Worm (Caenorhabditis elegans) whole organism, L4 larva: ENCODE measurements around the gene rab-21.
A peak's percentile ranks its signal among the peaks of the same experiment; 100 is the strongest.

ENCODE experiments used
- T26A8.4 ChIP-seq: fragments of 200-800 bp; sonication (Bioruptor generic); IDR thresholded peaks from 2 replicates; pipeline ENCODE4 v1.3.6; 2022; ENCODE audit warnings: missing genetic modification characterization, missing compliant biosample characterization
- Y5F2A.4 ChIP-seq: fragments of 200-800 bp; sonication (Bioruptor generic); optimal IDR thresholded peaks from 2 replicates; lab custom pipeline; 2018; ENCODE audit warnings: mild to moderate bottlenecking, missing genetic modification characterization, missing compliant biosample characterization
- Y75B8A.6 ChIP-seq: fragments of 200-800 bp; sonication (Bioruptor generic); IDR thresholded peaks from 2 replicates; pipeline ENCODE4 v1.3.6; 2022; ENCODE audit warnings: missing genetic modification reagents, missing genetic modification characterization, missing compliant biosample characterization
- aha-1 ChIP-seq: fragments of 150-350 bp; peaks from one replicate; lab custom pipeline; 2014; ENCODE audit warnings: missing biosample characterization, missing genetic modification characterization
- aly-2 ChIP-seq: sonication (generic microtip); optimal IDR thresholded peaks from 2 replicates; lab custom pipeline; 2018; ENCODE audit warnings: missing biosample characterization, missing genetic modification characterization
- ceh-20 ChIP-seq: fragments of 200-800 bp; sonication (Bioruptor generic); IDR thresholded peaks from 2 replicates; pipeline ENCODE4 v1.3.6; 2022; ENCODE audit warnings: missing genetic modification reagents, missing genetic modification characterization, missing compliant biosample characterization
- ceh-32 ChIP-seq: sonication (generic microtip); optimal IDR thresholded peaks from 2 replicates; lab custom pipeline; 2016; ENCODE audit warnings: mild to moderate bottlenecking, missing genetic modification characterization, missing compliant biosample characterization; ENCODE audit not compliant: poor library complexity
- ceh-62 ChIP-seq: sonication (generic microtip); optimal IDR thresholded peaks from 2 replicates; lab custom pipeline; 2017; ENCODE audit warnings: missing biosample characterization, missing genetic modification characterization
- ces-1 ChIP-seq: fragments of 150-350 bp; sonication (generic microtip); optimal IDR thresholded peaks from 4 replicates; lab custom pipeline; 2014; ENCODE audit warnings: missing biosample characterization, missing genetic modification reagents, missing genetic modification characterization
- cey-2 ChIP-seq: sonication (generic microtip); optimal IDR thresholded peaks from 3 replicates; lab custom pipeline; 2017; ENCODE audit warnings: missing genetic modification characterization, mild to moderate bottlenecking, missing compliant biosample characterization, antibody characterized with exemption, borderline replicate concordance; ENCODE audit not compliant: insufficient read depth
- daf-16 ChIP-seq, 3 experiments: sonication (generic microtip); optimal IDR thresholded peaks; 2 replicates each; lab custom pipeline; 2016 to 2017; ENCODE audit warnings: missing genetic modification characterization in 3 of 3, missing genetic modification reagents in 3 of 3, mild to moderate bottlenecking in 2 of 3, missing compliant biosample characterization in 2 of 3, missing biosample characterization in 1 of 3, moderate library complexity in 1 of 3
- dmd-9 ChIP-seq: fragments of 200-800 bp; sonication (Bioruptor generic); IDR thresholded peaks from 2 replicates; pipeline ENCODE4 v1.3.6; 2022; ENCODE audit warnings: missing genetic modification reagents, missing genetic modification characterization, missing compliant biosample characterization
- duxl-1 ChIP-seq: sonication (generic microtip); optimal IDR thresholded peaks from 2 replicates; lab custom pipeline; 2016; ENCODE audit warnings: mild to moderate bottlenecking, missing genetic modification characterization, moderate library complexity, missing compliant biosample characterization; ENCODE audit not compliant: poor library complexity
- gei-8 ChIP-seq: fragments of 200-800 bp; sonication (Bioruptor generic); optimal IDR thresholded peaks from 2 replicates; lab custom pipeline; 2018; ENCODE audit warnings: mild to moderate bottlenecking, missing genetic modification characterization, missing compliant biosample characterization
- hif-1 ChIP-seq, 2 experiments: sonication (generic microtip); optimal IDR thresholded peaks; 2 replicates each; lab custom pipeline; 2016 to 2017; ENCODE audit warnings: missing compliant biosample characterization in 2 of 2, missing genetic modification characterization in 2 of 2, missing genetic modification reagents in 2 of 2, missing genotype in 2 of 2, mild to moderate bottlenecking in 1 of 2
- hlh-11 ChIP-seq: fragments of 200-800 bp; sonication (Bioruptor generic); optimal IDR thresholded peaks from 2 replicates; lab custom pipeline; 2018; ENCODE audit warnings: mild to moderate bottlenecking, missing genetic modification characterization, missing compliant biosample characterization
- lin-13 ChIP-seq: fragments of 150-350 bp; optimal IDR thresholded peaks from 2 replicates; lab custom pipeline; 2014; ENCODE audit warnings: missing biosample characterization, missing genetic modification reagents, missing genetic modification characterization
- lin-29 ChIP-seq: fragments of 200-800 bp; sonication (Bioruptor generic); IDR thresholded peaks from 2 replicates; pipeline ENCODE4 v1.3.6; 2022; ENCODE audit warnings: missing genetic modification reagents, missing genetic modification characterization, missing compliant biosample characterization
- madf-5 ChIP-seq, 2 experiments: fragments of 200-800 bp; sonication (Bioruptor generic); IDR thresholded peaks; 2 replicates each; pipeline ENCODE4 v1.3.6; 2022; ENCODE audit warnings: missing compliant biosample characterization in 2 of 2, missing genetic modification characterization in 2 of 2
- mdl-1 ChIP-seq, 2 experiments: fragments of 150-350 bp in 1 of 2; sonication (generic microtip) in 1 of 2; optimal IDR thresholded peaks; 2 replicates each; lab custom pipeline; 2014 to 2017; ENCODE audit warnings: missing biosample characterization in 2 of 2, missing genetic modification characterization in 2 of 2
- mep-1 ChIP-seq: fragments of 150-350 bp; sonication (generic microtip); optimal IDR thresholded peaks from 3 replicates; lab custom pipeline; 2014; ENCODE audit warnings: missing biosample characterization, missing genetic modification characterization
- mes-2 ChIP-seq: sonication (generic microtip); optimal IDR thresholded peaks from 2 replicates; lab custom pipeline; 2016; ENCODE audit warnings: missing genotype, mild to moderate bottlenecking, missing genetic modification characterization, missing compliant biosample characterization; ENCODE audit not compliant: poor library complexity, severe bottlenecking
- mxl-3 ChIP-seq: fragments of 200-800 bp; sonication (Bioruptor generic); optimal IDR thresholded peaks from 2 replicates; lab custom pipeline; 2018; ENCODE audit warnings: mild to moderate bottlenecking, missing genetic modification characterization, missing compliant biosample characterization
- nhr-102 ChIP-seq: sonication (generic microtip); optimal IDR thresholded peaks from 2 replicates; lab custom pipeline; 2016; ENCODE audit warnings: mild to moderate bottlenecking, missing genetic modification characterization, moderate library complexity, missing compliant biosample characterization
- nhr-28 ChIP-seq: fragments of 150-350 bp; optimal IDR thresholded peaks from 2 replicates; lab custom pipeline; 2014; ENCODE audit warnings: missing biosample characterization, missing genetic modification characterization
- nhr-48 ChIP-seq: sonication (generic microtip); optimal IDR thresholded peaks from 2 replicates; lab custom pipeline; 2016; ENCODE audit warnings: mild to moderate bottlenecking, missing genetic modification characterization, missing compliant biosample characterization
- nhr-76 ChIP-seq: fragments of 150-350 bp; optimal IDR thresholded peaks from 2 replicates; lab custom pipeline; 2014; ENCODE audit warnings: missing biosample characterization, missing genetic modification characterization
- rbr-2 ChIP-seq: sonication (generic microtip); optimal IDR thresholded peaks from 2 replicates; lab custom pipeline; 2016; ENCODE audit warnings: missing genotype, missing genetic modification characterization, missing compliant biosample characterization
- sdz-12 ChIP-seq: fragments of 200-800 bp; sonication (Bioruptor generic); optimal IDR thresholded peaks from 2 replicates; lab custom pipeline; 2018; ENCODE audit warnings: mild to moderate bottlenecking, missing genetic modification characterization, missing compliant biosample characterization
- set-16 ChIP-seq: fragments of 200-800 bp; sonication (Bioruptor generic); IDR thresholded peaks from 2 replicates; pipeline ENCODE4 v1.3.6; 2022; ENCODE audit warnings: missing genetic modification reagents, missing genetic modification characterization, missing compliant biosample characterization
- snpc-1.2 ChIP-seq: fragments of 200-800 bp; sonication (Bioruptor generic); IDR thresholded peaks from 2 replicates; pipeline ENCODE4 v1.3.6; 2022; ENCODE audit warnings: missing genetic modification reagents, missing genetic modification characterization, missing compliant biosample characterization
- tag-97 ChIP-seq: fragments of 200-800 bp; sonication (Bioruptor generic); IDR thresholded peaks from 2 replicates; pipeline ENCODE4 v1.3.6; 2022; ENCODE audit warnings: missing genetic modification characterization, missing compliant biosample characterization
- unc-130 ChIP-seq: sonication (generic microtip); optimal IDR thresholded peaks from 2 replicates; lab custom pipeline; 2016; ENCODE audit warnings: missing genetic modification reagents, missing genetic modification characterization, missing compliant biosample characterization
- unc-39 ChIP-seq: sonication (generic microtip); optimal IDR thresholded peaks from 2 replicates; lab custom pipeline; 2017; ENCODE audit warnings: missing biosample characterization, missing genetic modification characterization
- unc-62 ChIP-seq, 3 experiments: fragments of 150-350 bp in 1 of 3; sonication (generic microtip); optimal IDR thresholded peaks in 2 of 3; peaks in 1 of 3; 1 replicate in 1 of 3; 2 replicates in 2 of 3; lab custom pipeline; 2014 to 2017; ENCODE audit warnings: missing biosample characterization in 3 of 3, missing genetic modification characterization in 3 of 3, missing genetic modification reagents in 3 of 3, missing genotype in 1 of 3
- zfp-2 ChIP-seq: sonication (generic microtip); optimal IDR thresholded peaks from 2 replicates; lab custom pipeline; 2016; ENCODE audit warnings: mild to moderate bottlenecking, missing genetic modification characterization, missing compliant biosample characterization

rab-21 gene

ce11 chrII:8759493-8759892, 44.7 kb upstream of the rab-21 start, which contains the start of gene fut-1:
Gene fut-1 (minus strand): TSS chrII:8759593.
- TF ChIP-seq madf-5 (GFP tag; IDR thresholded peaks at IDR 0.05; lab: Robert Waterston, UW) (no peak), unc-39 (tag; lab: Kevin White, UChicago) (no peak)
- TF ChIP-seq, all 104 proteins: peak for 0

- no peak for TF ChIP-seq aha-1 (tag; lab: Kevin White, UChicago)
- no peak for TF ChIP-seq hlh-11
- no peak for TF ChIP-seq daf-16 (GFP tag; optimal IDR thresholded peaks at IDR 0.05; lab: Kevin White, UChicago)
- no peak for TF ChIP-seq daf-16 (tag; optimal IDR thresholded peaks at IDR 0.05; lab: Kevin White, UChicago)
- no peak for TF ChIP-seq mxl-3
These were observed 40.5 kb upstream of the rab-21 start, which contains the start of gene K08F8.7 for ce11 chrII:8755270-8755669. Gene K08F8.7 (minus strand): TSS chrII:8755370.

- TF ChIP-seq set-16 (GFP tag; lab: Robert Waterston, UW) (no peak), duxl-1 (tag; lab: Kevin White, UChicago) (no peak), mes-2 (no peak), lin-29 (GFP tag; lab: Robert Waterston, UW) (no peak), sdz-12 (GFP tag; lab: Kevin White, UChicago) (no peak), ceh-32 (tag; lab: Kevin White, UChicago) (no peak), nhr-102 (no peak), nhr-28 (no peak), ceh-20 (GFP tag; lab: Robert Waterston, UW) (no peak), ceh-62 (tag; lab: Kevin White, UChicago) (no peak), hif-1 (tag; optimal IDR thresholded peaks at IDR 0.05; lab: Kevin White, UChicago) (no peak), lin-13 (GFP tag; lab: Kevin White, UChicago) (no peak), mxl-3 (no peak), Y5F2A.4 (GFP tag; lab: Kevin White, UChicago) (no peak)
These were observed 36.9 kb upstream of the rab-21 start, which contains the start of gene atf-2 for ce11 chrII:8751686-8752085. Gene atf-2 (plus strand): TSS chrII:8751986.

ce11 chrII:8751042-8751441, 36.2 kb upstream of the rab-21 start:
- TF ChIP-seq T26A8.4, result no peak
- peak; percentile 55 for TF ChIP-seq nhr-48 (tag; lab: Kevin White, UChicago)
- TF ChIP-seq cey-2 (tag; lab: Kevin White, UChicago), result no peak
- TF ChIP-seq aly-2 (tag; lab: Kevin White, UChicago), result no peak
- no peak for TF ChIP-seq dmd-9 (GFP tag; lab: Robert Waterston, UW)
- no peak for TF ChIP-seq madf-5 (GFP tag; IDR thresholded peaks at IDR 0.05; lab: Robert Waterston, UW)
- TF ChIP-seq mdl-1 (tag; optimal IDR thresholded peaks at IDR 0.05; lab: Kevin White, UChicago), result peak in 1 of 2 experiments; percentile 63
- no peak for TF ChIP-seq snpc-1.2
- no peak for TF ChIP-seq gei-8 (GFP tag; lab: Kevin White, UChicago)
- no peak for TF ChIP-seq unc-130 (GFP tag; lab: Kevin White, UChicago)
- peak; percentile 66 for TF ChIP-seq hlh-11
- no peak for TF ChIP-seq mep-1 (tag; lab: Kevin White, UChicago)
- peak; percentile 92 for TF ChIP-seq aha-1 (tag; lab: Kevin White, UChicago)
- no peak for TF ChIP-seq tag-97 (GFP tag; lab: Robert Waterston, UW)
- no peak for TF ChIP-seq ces-1 (GFP tag; lab: Kevin White, UChicago)
- TF ChIP-seq rbr-2 (tag; lab: Kevin White, UChicago), result no peak
- peak; percentile 35 for TF ChIP-seq nhr-28
- no peak for TF ChIP-seq nhr-76 (tag; lab: Kevin White, UChicago)
- TF ChIP-seq unc-62 (GFP tag; optimal IDR thresholded peaks at IDR 0.05 in 1 of 2; lab: Kevin White, UChicago), result peak in 1 of 2 experiments; percentile 47
- TF ChIP-seq unc-62 (tag; optimal IDR thresholded peaks at IDR 0.05; lab: Kevin White, UChicago), result no peak
- TF ChIP-seq mxl-3, result peak; percentile 46
- TF ChIP-seq zfp-2 (tag; lab: Kevin White, UChicago), result no peak
- no peak for TF ChIP-seq Y75B8A.6 (GFP tag; lab: Robert Waterston, UW)
- TF ChIP-seq hif-1 (tag; optimal IDR thresholded peaks at IDR 0.05; lab: Kevin White, UChicago), result no peak
- TF ChIP-seq, all 104 proteins: peak for 7
